Fruit fly (Drosophila melanogaster): ENCODE data around the gene Cmpk.

Gene Cmpk

DNA sequence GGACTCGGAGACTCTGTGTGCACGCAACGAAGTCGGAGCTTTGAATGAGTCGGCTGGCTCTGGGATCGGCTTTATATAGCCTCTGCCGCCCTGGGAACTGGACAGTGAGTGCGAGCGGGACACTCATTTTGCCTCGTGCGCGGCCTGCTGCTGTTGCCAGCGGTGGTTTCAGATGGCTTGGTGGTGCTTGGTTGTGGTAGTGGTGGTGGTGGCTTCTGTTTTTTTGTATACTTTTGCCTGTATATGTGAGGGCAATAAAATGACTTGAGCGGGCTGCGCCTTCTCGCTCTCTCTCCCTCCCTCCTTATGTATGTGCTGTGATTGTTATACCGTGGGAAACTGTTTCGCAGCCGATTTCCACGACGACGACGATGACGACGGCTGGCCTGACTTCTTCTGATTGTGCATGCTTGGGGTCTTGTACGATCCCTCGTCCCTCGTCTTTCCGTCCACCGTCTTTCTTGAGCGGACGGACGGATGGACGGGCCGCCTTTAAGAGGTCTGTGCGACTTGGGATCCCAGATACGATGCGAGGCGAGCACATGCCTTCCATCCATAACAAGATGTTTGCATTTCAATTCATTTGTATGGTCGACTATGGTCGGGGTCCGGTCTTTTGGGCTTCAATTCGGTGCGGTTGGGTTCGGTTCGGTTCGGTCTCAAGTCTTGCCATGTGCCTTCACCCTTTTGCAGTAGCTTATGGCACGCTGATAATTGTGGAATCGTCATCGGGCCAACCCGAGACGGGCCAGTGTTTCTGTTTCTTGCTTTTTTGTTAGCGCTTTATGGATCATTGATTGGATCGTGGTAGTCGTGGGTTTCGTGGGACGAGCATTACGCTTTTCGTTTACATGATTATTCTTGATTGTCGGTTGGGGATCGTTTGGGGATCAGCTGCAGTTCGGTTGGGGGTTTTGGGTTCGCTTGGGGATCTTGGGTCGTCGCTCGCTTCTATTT is 49.0 kb downstream of the Cmpk start (continued):
- TF ChIP-seq wor (GFP tag; IDR thresholded peaks at IDR 0.05) (no peak), CG17829 (tag; optimal IDR thresholded peaks at IDR 0.05) (peak; percentile 57), CG8924 (tag; optimal IDR thresholded peaks at IDR 0.05) (peak; percentile 29), pnt (GFP tag; optimal IDR thresholded peaks at IDR 0.05) (no peak), CG10979 (tag; optimal IDR thresholded peaks at IDR 0.05) (peak; percentile 11), CG6175 (GFP tag; IDR thresholded peaks at IDR 0.05) (0 out of 3 replicates have a peak, but pooled peaks have one; percentile 49), ewg (GFP tag; optimal IDR thresholded peaks at IDR 0.05) (peak; percentile 11), her (GFP tag; optimal IDR thresholded peaks at IDR 0.05) (peak; percentile 7), Drgx (GFP tag; IDR thresholded peaks at IDR 0.05) (peak; percentile 58), CG17328 (GFP tag; IDR thresholded peaks at IDR 0.05) (peak; percentile 38; the same call in 1 of the 2 replicates), pros (GFP tag; optimal IDR thresholded peaks at IDR 0.05) (peak; percentile 100), p53 (GFP tag; optimal IDR thresholded peaks at IDR 0.05) (peak; percentile 72), gem (tag; optimal IDR thresholded peaks at IDR 0.05) (no peak), Nf-YB (GFP tag; optimal IDR thresholded peaks at IDR 0.05) (peak; percentile 58), sim (GFP tag; IDR thresholded peaks at IDR 0.05) (no peak), CG13287 (GFP tag; IDR thresholded peaks at IDR 0.05; ENCODE audit: partially characterized antibody) (peak; percentile 21; the same call in 1 of the 2 replicates), CG4282 (GFP tag; optimal IDR thresholded peaks at IDR 0.05) (peak; percentile 41), Bgb (GFP tag; IDR thresholded peaks at IDR 0.05; ENCODE audit: partially characterized antibody) (peak; percentile 45; the same call in 1 of the 2 replicates), dpn (GFP tag; optimal IDR thresholded peaks at IDR 0.05) (peak in 1 of 2 experiments; percentile 10), CG10147 (GFP tag; optimal IDR thresholded peaks at IDR 0.05) (no peak), CG42726 (GFP tag; IDR thresholded peaks at IDR 0.05; ENCODE audit: partially characterized antibody) (peak; percentile 54; the same call in 1 of the 2 replicates), Hr51 (GFP tag; optimal IDR thresholded peaks at IDR 0.05) (no peak), NC2α (GFP tag; optimal IDR thresholded peaks at IDR 0.05) (peak; percentile 49), twi (tag; optimal IDR thresholded peaks at IDR 0.05) (peak; percentile 91), CG13424 (tag; optimal IDR thresholded peaks at IDR 0.05) (peak; percentile 6), btn (GFP tag; optimal IDR thresholded peaks at IDR 0.05) (peak; percentile 14), Sry-δ (GFP tag; optimal IDR thresholded peaks at IDR 0.05) (no peak), grn (GFP tag; optimal IDR thresholded peaks at IDR 0.05) (peak; percentile 39), sug (tag; optimal IDR thresholded peaks at IDR 0.05) (peak; percentile 76), CG6854 (GFP tag; optimal IDR thresholded peaks at IDR 0.05) (no peak), CG7271 (tag; optimal IDR thresholded peaks at IDR 0.05) (no peak), run (tag; optimal IDR thresholded peaks at IDR 0.05) (peak; percentile 55), seq (GFP tag; IDR thresholded peaks at IDR 0.05) (peak; percentile 43; the same call in 1 of the 2 replicates), CG5245 (GFP tag; optimal IDR thresholded peaks at IDR 0.05) (peak; percentile 10), CG33557 (GFP tag; optimal IDR thresholded peaks at IDR 0.05) (peak; percentile 22), CG10321 (GFP tag; IDR thresholded peaks at IDR 0.05) (peak; percentile 65; the same call in 1 of the 2 replicates), CG10543 (GFP tag; optimal IDR thresholded peaks at IDR 0.05) (peak; percentile 97), MTF-1 (GFP tag; optimal IDR thresholded peaks at IDR 0.05; ENCODE audit: borderline replicate concordance) (peak; percentile 43), inv (GFP tag; IDR thresholded peaks at IDR 0.05; ENCODE audit: partially characterized antibody) (0 out of 2 replicates have a peak, but pooled peaks have one; percentile 15), CG11504 (tag; optimal IDR thresholded peaks at IDR 0.05) (peak; percentile 45), Stat92E (GFP tag; optimal IDR thresholded peaks at IDR 0.05) (peak in 1 of 3 experiments; percentile 55), CG5180 (GFP tag; optimal IDR thresholded peaks at IDR 0.05) (peak; percentile 81), ci (GFP tag; IDR thresholded peaks at IDR 0.05) (peak; percentile 72; the same call in 2 of the 3 replicates), CG5953 (GFP tag; IDR thresholded peaks at IDR 0.05) (no peak), Med (GFP tag) (peak; percentile 76), kay (GFP tag; optimal IDR thresholded peaks at IDR 0.05) (peak; percentile 48)

All from whole organism, embryonic.